Worm (Caenorhabditis elegans) whole organism, L4/young adult: ENCODE data around the gene ufl-1.

Experiments
- W03F9.2 ChIP-seq: fragments of 150-350 bp; optimal IDR thresholded peaks from 2 replicates; lab custom pipeline; 2014; ENCODE audit warnings: missing biosample characterization, missing genetic modification characterization
- dao-5 ChIP-seq: sonication (generic microtip); optimal IDR thresholded peaks from 2 replicates; lab custom pipeline; 2016; ENCODE audit warnings: missing genotype, missing genetic modification characterization, moderate library complexity, missing compliant biosample characterization
- him-1 ChIP-seq: sonication (generic microtip); optimal IDR thresholded peaks from 2 replicates; lab custom pipeline; 2016; ENCODE audit warnings: missing genotype, missing genetic modification reagents, missing genetic modification characterization, missing compliant biosample characterization

DNA sequence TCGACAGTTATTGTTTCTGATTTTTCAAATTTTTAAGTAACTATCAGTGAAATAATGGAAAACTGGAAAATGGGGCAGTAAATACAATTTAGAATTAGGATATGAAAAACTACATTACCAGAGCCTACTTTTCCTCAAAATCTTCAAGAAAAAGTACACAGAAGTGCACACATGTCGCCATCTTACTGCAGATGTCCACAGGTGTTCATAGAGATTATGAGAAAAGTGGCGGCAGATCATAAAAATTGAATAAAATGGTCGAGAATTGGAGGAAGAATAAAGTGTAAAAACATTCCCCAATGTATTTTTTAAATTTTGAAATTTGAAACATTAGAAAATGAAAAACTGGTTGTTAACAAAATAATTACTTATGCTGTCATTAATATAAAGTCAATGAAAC lies 38.7 kb downstream of the ufl-1 start:
- TF ChIP-seq dao-5 (tag; lab: Kevin White, UChicago): no peak
- no peak for TF ChIP-seq him-1 (tag; lab: Kevin White, UChicago)
- no peak for TF ChIP-seq W03F9.2
